Worm (Caenorhabditis elegans): ENCODE measurements around the gene ima-3.
A peak's percentile ranks its signal among the peaks of the same experiment; 100 is the strongest.

Gene ima-3

ce11 chrIV:7578281-7578680 lies 16.8 kb upstream of the ima-3 start, which contains the start of gene F32E10.5:
Gene F32E10.5, minus strand, starts transcription at chrIV:7578381.
- no peak for TF ChIP-seq hlh-17 (GFP tag; optimal IDR thresholded peaks at IDR 0.05; ENCODE audit: borderline replicate concordance)
- TF ChIP-seq jun-1 (tag; optimal IDR thresholded peaks at IDR 0.05) = no peak
- no peak for TF ChIP-seq egl-13 (tag; optimal IDR thresholded peaks at IDR 0.05)
- TF ChIP-seq fkh-8 (tag; optimal IDR thresholded peaks at IDR 0.05) = no peak
- TF ChIP-seq lin-14 (GFP tag; optimal IDR thresholded peaks at IDR 0.05) = no peak
- no peak for TF ChIP-seq dsc-1 (tag; optimal IDR thresholded peaks at IDR 0.05)
- no peak for TF ChIP-seq sptf-1 (tag; optimal IDR thresholded peaks at IDR 0.05)
- TF ChIP-seq nhr-90 (tag; optimal IDR thresholded peaks at IDR 0.05; ENCODE audit: poor library complexity) = no peak
- no peak for TF ChIP-seq ceh-90 (tag; optimal IDR thresholded peaks at IDR 0.05)
- TF ChIP-seq hlh-4 (tag; optimal IDR thresholded peaks at IDR 0.05) = no peak
- no peak for TF ChIP-seq fos-1 (tag; optimal IDR thresholded peaks at IDR 0.05)

DNA sequence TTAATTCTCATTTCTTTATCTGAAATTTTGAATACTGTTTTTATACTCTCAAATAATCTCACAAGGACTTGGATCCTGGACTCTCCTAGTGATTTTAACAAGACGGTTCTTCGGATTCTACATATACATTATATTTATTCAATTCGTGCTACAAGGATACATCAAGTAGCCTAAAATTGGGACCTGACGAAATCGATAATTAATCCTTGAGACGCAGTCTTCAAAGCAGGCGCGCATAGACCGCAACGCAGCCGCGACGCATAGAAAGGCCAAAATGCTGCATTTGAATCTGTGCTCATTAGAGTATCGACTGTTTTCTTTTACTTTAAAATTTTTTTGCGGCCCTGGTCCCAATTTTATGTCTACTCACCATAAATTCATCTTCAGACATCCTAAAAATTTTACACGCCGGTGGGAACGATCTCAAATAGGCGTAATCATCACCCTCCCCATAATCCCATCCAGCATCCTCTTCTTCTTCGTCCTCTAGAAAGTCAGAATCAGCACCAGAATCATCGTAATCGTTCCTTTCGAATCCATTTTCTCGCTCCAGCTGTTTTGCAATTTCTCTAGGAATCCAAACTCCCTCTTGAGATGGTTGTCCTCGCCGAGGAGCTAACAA lies 13.8 kb upstream of the ima-3 start, which contains the start of gene cec-4:
Gene cec-4 (plus strand): TSS at position 572 of the 622 bp plus-strand sequence.
- TF ChIP-seq C16A3.4 (tag; optimal IDR thresholded peaks at IDR 0.05) (no peak), ama-1 (optimal IDR thresholded peaks at IDR 0.05) (no peak), ceh-63 (GFP tag; optimal IDR thresholded peaks at IDR 0.05) (peak; percentile 8), efl-1 (optimal IDR thresholded peaks at IDR 0.05) (peak in 1 of 2 experiments; percentile 15), efl-1 (GFP tag; optimal IDR thresholded peaks at IDR 0.05 in 1 of 2) (no peak)

- TF ChIP-seq ceh-90 (tag; optimal IDR thresholded peaks at IDR 0.05) (peak; percentile 30), Y116A8C.19 (tag; optimal IDR thresholded peaks at IDR 0.05; ENCODE audit: borderline replicate concordance) (no peak), grh-1 (GFP tag; IDR thresholded peaks at IDR 0.05) (peak; percentile 35; the same call in 1 of the 2 replicates), elt-2 (tag; optimal IDR thresholded peaks at IDR 0.05) (peak; percentile 35), unc-130 (tag; optimal IDR thresholded peaks at IDR 0.05) (peak; percentile 70), ama-1 (optimal IDR thresholded peaks at IDR 0.05) (no peak), zip-4 (GFP tag; optimal IDR thresholded peaks at IDR 0.05) (no peak), ceh-8 (GFP tag; optimal IDR thresholded peaks at IDR 0.05) (no peak), mef-2 (tag; optimal IDR thresholded peaks at IDR 0.05) (no peak), C34B4.2 (tag; optimal IDR thresholded peaks at IDR 0.05) (no peak), C16A3.4 (tag; optimal IDR thresholded peaks at IDR 0.05) (peak; percentile 79), vab-15 (tag; optimal IDR thresholded peaks at IDR 0.05) (peak; percentile 53), lir-3 (tag; optimal IDR thresholded peaks at IDR 0.05; ENCODE audit: poor library complexity) (peak; percentile 13), tlp-1 (tag; optimal IDR thresholded peaks at IDR 0.05) (no peak), nhr-47 (tag; optimal IDR thresholded peaks at IDR 0.05) (peak; percentile 79), fos-1 (tag; optimal IDR thresholded peaks at IDR 0.05) (peak; percentile 54), unc-62 (GFP tag; optimal IDR thresholded peaks at IDR 0.05) (no peak), unc-98 (GFP tag; IDR thresholded peaks at IDR 0.05) (no peak), C04F5.9 (tag; optimal IDR thresholded peaks at IDR 0.05) (no peak), lin-14 (GFP tag; optimal IDR thresholded peaks at IDR 0.05) (no peak), hlh-17 (GFP tag; optimal IDR thresholded peaks at IDR 0.05; ENCODE audit: borderline replicate concordance) (no peak), nhr-76 (tag; optimal IDR thresholded peaks at IDR 0.05) (no peak), lin-39 (tag; optimal IDR thresholded peaks at IDR 0.05) (peak; percentile 1), sox-4 (tag; optimal IDR thresholded peaks at IDR 0.05) (peak; percentile 17), nhr-12 (tag; optimal IDR thresholded peaks at IDR 0.05) (no peak), pqm-1 (tag; optimal IDR thresholded peaks at IDR 0.05) (no peak), nhr-20 (tag; optimal IDR thresholded peaks at IDR 0.05) (peak; percentile 59), nhr-19 (GFP tag; conservative IDR thresholded peaks at IDR 0.05) (no peak), mep-1 (tag; optimal IDR thresholded peaks at IDR 0.05) (peak; percentile 76), tbx-2 (tag; optimal IDR thresholded peaks at IDR 0.05) (peak; percentile 33), lsy-2 (tag; optimal IDR thresholded peaks at IDR 0.05) (peak; percentile 60 to 83), lin-15B (tag; optimal IDR thresholded peaks at IDR 0.05) (peak; percentile 15), elt-3 (tag; optimal IDR thresholded peaks at IDR 0.05) (peak in 2 of 6 experiments; percentile 0 to 68), egl-27 (tag; optimal IDR thresholded peaks at IDR 0.05) (no peak), lin-13 (GFP tag; optimal IDR thresholded peaks at IDR 0.05) (peak; percentile 55), ceh-82 (tag; optimal IDR thresholded peaks at IDR 0.05) (peak; percentile 37 to 73 (median 62)), hpl-2 (GFP tag; optimal IDR thresholded peaks at IDR 0.05) (peak; percentile 50), ztf-4 (tag; optimal IDR thresholded peaks at IDR 0.05) (peak; percentile 54)
These were observed 12.5 kb upstream of the ima-3 start for ce11 chrIV:7573944-7574343.
